Fruit fly (Drosophila melanogaster) whole organism, pupa: Measurements from ENCODE around the gene CG2260.

ENCODE experiments used
- CG10348 ChIP-seq: fragments of 200-800 bp; sonication (Bioruptor generic); IDR thresholded peaks from 2 replicates; pipeline ENCODE4 v1.3.6; 2022; ENCODE audit warnings: missing biosample characterization, missing genetic modification characterization
- CG12605 ChIP-seq: fragments of 200-800 bp; sonication (Bioruptor generic); IDR thresholded peaks from 2 replicates; pipeline ENCODE4 v1.3.6; 2022; ENCODE audit warnings: missing biosample characterization, missing genetic modification characterization
- CG13204 ChIP-seq: fragments of 200-800 bp; sonication (Bioruptor generic); optimal IDR thresholded peaks from 2 replicates; lab custom pipeline; 2018; ENCODE audit warnings: missing biosample characterization, mild to moderate bottlenecking, missing genetic modification characterization, moderate library complexity
- CG14655 ChIP-seq: fragments of 200-800 bp; sonication (Bioruptor generic); optimal IDR thresholded peaks from 3 replicates; lab custom pipeline; 2017; ENCODE audit warnings: mild to moderate bottlenecking, missing biosample characterization, missing genetic modification reagents, missing genetic modification characterization
- CG15710 ChIP-seq: fragments of 200-800 bp; sonication (Bioruptor generic); optimal IDR thresholded peaks from 2 replicates; lab custom pipeline; 2018; ENCODE audit warnings: missing biosample characterization, mild to moderate bottlenecking, missing genetic modification characterization, moderate library complexity
- CG17806 ChIP-seq: fragments of 200-800 bp; sonication (Bioruptor generic); optimal IDR thresholded peaks from 2 replicates; lab custom pipeline; 2018; ENCODE audit warnings: missing biosample characterization, mild to moderate bottlenecking, missing genetic modification characterization, moderate library complexity
- CG32121 ChIP-seq: fragments of 200-800 bp; sonication (Bioruptor generic); IDR thresholded peaks from 2 replicates; pipeline ENCODE4 v1.3.6; 2022; ENCODE audit warnings: missing biosample characterization, missing genetic modification characterization
- CG34367 ChIP-seq: fragments of 200-800 bp; sonication (Bioruptor generic); optimal IDR thresholded peaks from 2 replicates; lab custom pipeline; 2018; ENCODE audit warnings: missing biosample characterization, mild to moderate bottlenecking, missing genetic modification characterization
- CG4496 ChIP-seq: fragments of 200-800 bp; sonication (Bioruptor generic); IDR thresholded peaks from 3 replicates; pipeline ENCODE4 v1.3.6; 2022; ENCODE audit warnings: missing biosample characterization, missing genetic modification characterization
- CG8159 ChIP-seq: fragments of 200-800 bp; sonication (Bioruptor generic); optimal IDR thresholded peaks from 3 replicates; lab custom pipeline; 2018; ENCODE audit warnings: missing biosample characterization, mild to moderate bottlenecking, missing genetic modification characterization, moderate library complexity
- CG8301 ChIP-seq: fragments of 200-800 bp; sonication (Bioruptor generic); optimal IDR thresholded peaks from 2 replicates; lab custom pipeline; 2018; ENCODE audit warnings: missing biosample characterization, mild to moderate bottlenecking, missing genetic modification characterization
- CG9948 ChIP-seq: fragments of 200-800 bp; sonication (Bioruptor generic); optimal IDR thresholded peaks from 2 replicates; lab custom pipeline; 2018; ENCODE audit warnings: missing biosample characterization, mild to moderate bottlenecking, missing genetic modification characterization, moderate library complexity
- D1 ChIP-seq: fragments of 200-800 bp; sonication (Bioruptor generic); optimal IDR thresholded peaks from 2 replicates; lab custom pipeline; 2018; ENCODE audit warnings: missing biosample characterization, mild to moderate bottlenecking, missing genetic modification characterization, moderate library complexity
- EcR ChIP-seq: fragments of 200-800 bp; sonication (Bioruptor generic); optimal IDR thresholded peaks from 3 replicates; lab custom pipeline; 2019; ENCODE audit warnings: missing biosample characterization, missing genetic modification characterization, mild to moderate bottlenecking, moderate library complexity, missing genetic modification reagents
- Ets98B ChIP-seq: fragments of 200-800 bp; sonication (Bioruptor generic); IDR thresholded peaks from 2 replicates; pipeline ENCODE4 v1.3.6; 2022; ENCODE audit warnings: missing biosample characterization, missing genetic modification characterization
- Pif1A ChIP-seq: fragments of 200-800 bp; sonication (Bioruptor generic); optimal IDR thresholded peaks from 3 replicates; lab custom pipeline; 2016; ENCODE audit warnings: missing biosample characterization, missing genetic modification characterization
- Pif1B ChIP-seq: fragments of 200-800 bp; sonication (Bioruptor generic); optimal IDR thresholded peaks from 3 replicates; lab custom pipeline; 2016; ENCODE audit warnings: missing biosample characterization, missing genetic modification characterization
- Snoo ChIP-seq: fragments of 200-800 bp; sonication (Bioruptor generic); optimal IDR thresholded peaks from 3 replicates; lab custom pipeline; 2017; ENCODE audit warnings: missing biosample characterization, mild to moderate bottlenecking, missing genetic modification characterization, inconsistent platforms
- fd96Ca ChIP-seq: fragments of 200-800 bp; sonication (Bioruptor generic); IDR thresholded peaks from 3 replicates; pipeline ENCODE4 v1.3.6; 2022; ENCODE audit warnings: missing biosample characterization, missing genetic modification characterization
- gl ChIP-seq: fragments of 200-800 bp; sonication (Bioruptor generic); optimal IDR thresholded peaks from 2 replicates; lab custom pipeline; 2018; ENCODE audit warnings: missing biosample characterization, mild to moderate bottlenecking, missing genetic modification characterization
- rn ChIP-seq: fragments of 200-800 bp; sonication (Bioruptor generic); IDR thresholded peaks from 2 replicates; pipeline ENCODE4 v1.3.6; 2022; ENCODE audit warnings: missing biosample characterization, missing genetic modification characterization

The CG2260 gene

dm6 chrX:8100826-8101079, 20.2 kb downstream of the CG2260 start:
- TF ChIP-seq CG13204 (GFP tag; lab: Kevin White, UChicago) = no peak
- no peak for TF ChIP-seq D1
- TF ChIP-seq CG8159 (tag; lab: Kevin White, UChicago) = no peak
- TF ChIP-seq CG12605 = no peak
- TF ChIP-seq fd96Ca (GFP tag; lab: Robert Waterston, UW) = no peak
- no peak for TF ChIP-seq Pif1A (GFP tag; lab: Kevin White, UChicago)
- TF ChIP-seq CG10348 (GFP tag; lab: Robert Waterston, UW) = no peak
- TF ChIP-seq Snoo (tag; lab: Kevin White, UChicago) = no peak
- TF ChIP-seq rn (GFP tag; lab: Robert Waterston, UW) = no peak
- TF ChIP-seq CG32121 (GFP tag; lab: Robert Waterston, UW) = no peak
- TF ChIP-seq CG34367 (tag; lab: Kevin White, UChicago) = no peak
- no peak for TF ChIP-seq CG9948 (tag; lab: Kevin White, UChicago)
- TF ChIP-seq CG8301 (tag; lab: Kevin White, UChicago) = no peak
- no peak for TF ChIP-seq EcR
- no peak for TF ChIP-seq CG17806 (tag; lab: Kevin White, UChicago)
- no peak for TF ChIP-seq CG15710 (tag; lab: Kevin White, UChicago)

- TF ChIP-seq CG32121 (GFP tag; lab: Robert Waterston, UW) = peak; percentile 87
- TF ChIP-seq gl = peak; percentile 55
- peak; percentile 93 for TF ChIP-seq CG4496 (GFP tag; lab: Robert Waterston, UW)
- TF ChIP-seq CG12605 = peak; percentile 85
- TF ChIP-seq CG10348 (GFP tag; lab: Robert Waterston, UW) = 0 out of 2 replicates have a peak, but pooled peaks have one; percentile 24
- peak; percentile 81 for TF ChIP-seq CG9948 (tag; lab: Kevin White, UChicago)
- peak; percentile 75 for TF ChIP-seq CG8301 (tag; lab: Kevin White, UChicago)
- peak; percentile 54 for TF ChIP-seq Snoo (tag; lab: Kevin White, UChicago)
- peak; percentile 34 for TF ChIP-seq D1
- peak; percentile 46 for TF ChIP-seq CG13204 (GFP tag; lab: Kevin White, UChicago)
- peak; percentile 78 for TF ChIP-seq Pif1A (GFP tag; lab: Kevin White, UChicago)
- TF ChIP-seq EcR = no peak
- TF ChIP-seq CG17806 (tag; lab: Kevin White, UChicago) = peak; percentile 79
- TF ChIP-seq CG15710 (tag; lab: Kevin White, UChicago) = peak; percentile 77
- peak; percentile 82 for TF ChIP-seq CG8159 (tag; lab: Kevin White, UChicago)
- TF ChIP-seq CG14655 = peak; percentile 83
- peak; percentile 91 for TF ChIP-seq Ets98B (GFP tag; lab: Robert Waterston, UW)
- peak; percentile 71 for TF ChIP-seq CG34367 (tag; lab: Kevin White, UChicago)
- peak; percentile 70 for TF ChIP-seq Pif1B (GFP tag; lab: Kevin White, UChicago)
- peak; percentile 25; the same call in 1 of the 2 replicates for TF ChIP-seq rn (GFP tag; lab: Robert Waterston, UW)
- peak; percentile 84 for TF ChIP-seq fd96Ca (GFP tag; lab: Robert Waterston, UW)
Measured at dm6 chrX:8100026-8100825, 20.7 kb downstream of the CG2260 start.

DNA sequence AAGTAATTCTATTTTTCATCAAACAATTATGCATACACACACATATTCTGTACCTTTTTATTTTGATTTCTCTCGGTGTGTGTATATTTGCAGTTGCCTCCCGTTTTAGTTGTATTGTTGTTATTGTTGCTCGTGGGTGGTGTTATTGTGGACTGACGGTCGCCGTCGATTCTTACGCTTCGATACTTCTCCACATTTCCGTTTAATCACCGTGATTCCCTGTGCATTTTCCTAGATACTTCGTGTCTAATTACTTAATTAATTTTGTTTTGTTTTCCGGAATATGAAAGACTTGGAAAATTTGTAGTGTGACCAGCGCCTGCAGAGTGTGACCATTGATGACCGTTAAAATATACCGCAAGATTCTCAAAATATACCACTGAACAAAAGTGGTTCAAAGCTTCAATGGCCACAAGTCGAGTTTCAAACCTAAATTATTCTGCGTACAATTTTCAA, 27.2 kb downstream of the CG2260 start, which contains the start of gene UbcE2H:
UbcE2H (minus strand) TSS at position 343 of the 456 bp plus-strand sequence.
- no peak for TF ChIP-seq CG34367 (tag; lab: Kevin White, UChicago)
- no peak for TF ChIP-seq Snoo (tag; lab: Kevin White, UChicago)
- peak; percentile 36 for TF ChIP-seq Pif1A (GFP tag; lab: Kevin White, UChicago)
- TF ChIP-seq CG14655 = no peak
- TF ChIP-seq CG17806 (tag; lab: Kevin White, UChicago) = no peak
- no peak for TF ChIP-seq CG32121 (GFP tag; lab: Robert Waterston, UW)
- no peak for TF ChIP-seq EcR
- no peak for TF ChIP-seq CG8301 (tag; lab: Kevin White, UChicago)
- TF ChIP-seq CG4496 (GFP tag; lab: Robert Waterston, UW) = no peak
- no peak for TF ChIP-seq CG9948 (tag; lab: Kevin White, UChicago)
- no peak for TF ChIP-seq CG8159 (tag; lab: Kevin White, UChicago)
- TF ChIP-seq gl = no peak
- TF ChIP-seq CG15710 (tag; lab: Kevin White, UChicago) = no peak
- TF ChIP-seq rn (GFP tag; lab: Robert Waterston, UW) = no peak
- TF ChIP-seq Pif1B (GFP tag; lab: Kevin White, UChicago) = peak; percentile 28
- TF ChIP-seq CG12605 = no peak
- peak; percentile 39 for TF ChIP-seq D1
- TF ChIP-seq fd96Ca (GFP tag; lab: Robert Waterston, UW) = no peak
- TF ChIP-seq CG13204 (GFP tag; lab: Kevin White, UChicago) = no peak
- TF ChIP-seq CG10348 (GFP tag; lab: Robert Waterston, UW) = no peak
- no peak for TF ChIP-seq Ets98B (GFP tag; lab: Robert Waterston, UW)

DNA sequence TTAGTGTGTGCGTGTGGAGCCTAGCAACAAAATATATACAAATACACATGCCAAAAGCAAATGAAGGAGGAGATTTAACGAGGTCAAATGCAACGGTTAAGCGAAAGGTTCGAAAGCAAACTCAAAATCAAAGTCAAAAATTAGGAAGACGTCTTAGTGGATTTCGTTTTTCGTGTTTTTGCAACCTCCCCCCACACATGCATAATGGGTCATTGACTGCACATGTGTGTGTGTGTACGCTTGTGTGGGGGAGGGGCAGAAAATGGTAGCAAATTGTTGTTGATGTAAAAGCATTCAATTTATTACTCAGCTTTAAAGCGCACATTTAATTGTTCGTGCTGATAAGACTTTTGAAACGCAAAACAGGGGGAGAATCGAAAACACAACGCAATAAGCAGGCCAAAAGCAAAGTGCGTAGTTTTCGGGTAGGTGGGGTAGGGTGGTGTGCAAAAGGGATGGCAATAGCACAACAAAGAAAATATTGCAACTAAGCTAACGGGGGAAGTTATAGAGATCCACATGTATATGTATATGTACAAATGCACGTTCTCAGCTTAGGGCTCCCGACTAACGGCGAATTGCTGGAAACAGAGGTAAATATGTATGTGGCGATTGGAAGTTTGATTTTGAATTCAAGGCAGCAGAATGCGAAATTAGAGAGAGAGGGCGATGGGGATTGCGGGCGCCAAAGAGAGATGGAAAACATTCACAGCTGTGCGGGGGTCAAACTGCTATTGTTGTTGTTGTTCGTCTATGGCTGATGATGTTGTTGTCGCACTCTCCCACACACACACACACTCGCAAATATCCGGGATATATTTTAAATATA, 27.8 kb downstream of the CG2260 start:
- TF ChIP-seq CG10348 (GFP tag; lab: Robert Waterston, UW) = no peak
- TF ChIP-seq CG8159 (tag; lab: Kevin White, UChicago) = peak; percentile 35
- TF ChIP-seq EcR = peak; percentile 93
